Fruit fly (Drosophila melanogaster): ENCODE measurements around the gene Rpn2.

dm6 chr3R:29157418-29158398, 4.4 kb downstream of the Rpn2 start, which contains the start of gene rdog:
- TF ChIP-seq fru (GFP tag; optimal IDR thresholded peaks at IDR 0.05) (peak; percentile 91), psq (GFP tag; optimal IDR thresholded peaks at IDR 0.05) (peak; percentile 73), N (GFP tag; optimal IDR thresholded peaks at IDR 0.05) (no peak), GATAd (GFP tag; optimal IDR thresholded peaks at IDR 0.05) (peak; percentile 34), CrebA (GFP tag; optimal IDR thresholded peaks at IDR 0.05; ENCODE audit: borderline replicate concordance) (no peak)

Data from whole organism, wandering third instar larva.